Fruit fly (Drosophila melanogaster): ENCODE measurements around the gene SNF4Agamma.

DNA sequence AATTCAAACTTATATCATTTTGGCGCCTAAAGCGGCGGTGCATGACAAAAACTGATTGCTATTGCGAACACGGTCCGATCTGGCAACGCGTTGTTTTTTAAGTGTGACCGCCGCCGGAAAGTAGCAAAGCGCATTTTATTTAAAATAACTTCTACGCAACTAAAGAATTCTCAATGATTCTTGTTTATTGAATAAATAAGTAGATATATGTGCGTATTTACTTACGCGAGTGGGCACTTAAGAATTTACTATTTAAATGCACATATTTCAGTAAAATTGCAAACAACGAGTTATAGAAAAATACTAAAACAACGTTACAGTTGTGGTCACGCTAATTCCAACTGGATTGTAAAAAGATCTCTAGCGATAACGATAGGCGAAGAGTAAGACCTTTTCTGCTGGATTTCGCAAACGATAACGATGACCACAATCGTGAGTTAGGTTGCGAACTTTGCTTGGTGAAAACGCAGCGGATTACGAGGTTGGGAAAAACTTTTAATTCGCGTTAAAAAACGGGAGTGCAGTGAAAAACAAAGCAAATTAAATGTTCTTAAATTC is 15.5 kb downstream of the SNF4Agamma start:
- TF ChIP-seq CG10348 (GFP tag; IDR thresholded peaks at IDR 0.05), result no peak
- TF ChIP-seq CG12605 (GFP tag; IDR thresholded peaks at IDR 0.05), result no peak
- no peak for TF ChIP-seq CG13204 (GFP tag; optimal IDR thresholded peaks at IDR 0.05)
- TF ChIP-seq D1 (tag; optimal IDR thresholded peaks at IDR 0.05), result no peak
- TF ChIP-seq rn (GFP tag; IDR thresholded peaks at IDR 0.05), result no peak
- no peak for TF ChIP-seq Snoo (tag; optimal IDR thresholded peaks at IDR 0.05)
- TF ChIP-seq CG9948 (tag; optimal IDR thresholded peaks at IDR 0.05), result no peak
- TF ChIP-seq gl (tag; optimal IDR thresholded peaks at IDR 0.05), result no peak

Measured in whole organism, pupa.